Worm (Caenorhabditis elegans) whole organism, dauer: ENCODE results near the gene srxa-1.

ENCODE experiments used
- unc-62 ChIP-seq: sonication (generic microtip); optimal IDR thresholded peaks from 2 replicates; lab custom pipeline; 2017; ENCODE audit warnings: missing biosample characterization, missing genetic modification reagents, missing genetic modification characterization

Gene srxa-1

ce11 chrV:20756385-20756996 lies 24.6 kb downstream of the srxa-1 start:
- TF ChIP-seq unc-62 (GFP tag; lab: Kevin White, UChicago), result no peak

DNA sequence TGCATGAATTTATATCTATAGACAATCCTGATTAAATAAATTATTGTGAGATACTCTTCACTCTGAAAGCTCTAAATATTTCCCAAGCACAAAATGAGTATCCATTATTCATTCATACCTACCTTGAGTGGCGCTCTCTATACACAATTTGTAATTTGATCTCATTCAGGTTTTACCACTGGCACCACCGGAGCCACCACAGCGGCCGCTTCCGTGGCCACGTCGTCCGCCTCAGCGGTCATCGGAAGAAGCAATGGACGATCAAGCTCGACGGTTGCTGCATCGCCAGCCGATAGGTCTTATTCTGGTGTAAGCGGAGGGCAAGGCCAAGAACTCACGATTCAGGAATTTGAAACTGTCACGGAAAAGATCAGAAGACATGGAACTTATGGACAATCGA lies 25.4 kb downstream of the srxa-1 start:
- no peak for TF ChIP-seq unc-62 (GFP tag; lab: Kevin White, UChicago)

DNA sequence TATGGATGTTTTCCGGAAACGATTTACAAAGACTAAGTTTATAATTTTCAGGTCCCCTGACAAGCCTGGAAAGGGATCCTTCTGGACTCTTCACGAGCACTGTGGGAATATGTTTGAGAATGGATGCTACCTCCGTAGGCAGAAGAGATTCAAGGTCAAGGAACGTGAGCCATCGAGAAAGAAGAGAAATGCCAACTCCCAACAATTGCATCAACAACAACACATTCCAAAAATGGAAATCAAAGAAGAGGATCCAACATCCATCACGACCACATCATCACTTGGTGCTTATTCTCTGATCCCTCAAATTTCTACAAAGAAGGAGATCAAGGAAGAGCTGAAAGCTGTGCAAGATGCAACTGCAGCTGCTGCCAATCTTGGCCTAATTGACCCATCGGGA lies 26.2 kb downstream of the srxa-1 start:
- TF ChIP-seq unc-62 (GFP tag; lab: Kevin White, UChicago), result no peak

- TF ChIP-seq unc-62 (GFP tag; lab: Kevin White, UChicago), result no peak
Measured at ce11 chrV:20761758-20762157, 29.9 kb downstream of the srxa-1 start.

- no peak for TF ChIP-seq unc-62 (GFP tag; lab: Kevin White, UChicago)
Measured at ce11 chrV:20763192-20763591, 31.3 kb downstream of the srxa-1 start.

DNA sequence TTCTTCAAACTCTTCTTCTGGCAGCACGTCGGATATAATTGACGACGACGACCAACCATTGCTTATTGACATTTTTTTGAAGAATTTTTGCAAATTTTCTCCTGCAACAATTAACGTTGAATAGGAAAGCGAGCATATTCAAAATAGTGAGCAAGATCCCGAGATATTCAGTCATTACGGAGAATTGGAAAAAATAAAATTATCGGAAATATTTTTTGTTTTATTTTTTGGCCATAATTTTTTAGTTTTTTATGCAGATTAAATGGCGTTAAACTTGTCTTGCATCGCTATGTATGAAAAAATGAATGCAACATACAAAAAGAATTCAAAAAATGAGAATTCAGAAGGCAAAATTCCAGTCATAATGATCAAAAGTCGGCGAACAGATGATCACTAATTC lies 38.2 kb downstream of the srxa-1 start, which contains the start of gene elp-1:
TSS of gene elp-1 (minus strand) at position 101 of the 400 bp plus-strand sequence.
- TF ChIP-seq unc-62 (GFP tag; lab: Kevin White, UChicago), result no peak

ce11 chrV:20770846-20771245 lies 39.0 kb downstream of the srxa-1 start:
- TF ChIP-seq unc-62 (GFP tag; lab: Kevin White, UChicago), result no peak

ce11 chrV:20771702-20772101 lies 39.8 kb downstream of the srxa-1 start:
- no peak for TF ChIP-seq unc-62 (GFP tag; lab: Kevin White, UChicago)

DNA sequence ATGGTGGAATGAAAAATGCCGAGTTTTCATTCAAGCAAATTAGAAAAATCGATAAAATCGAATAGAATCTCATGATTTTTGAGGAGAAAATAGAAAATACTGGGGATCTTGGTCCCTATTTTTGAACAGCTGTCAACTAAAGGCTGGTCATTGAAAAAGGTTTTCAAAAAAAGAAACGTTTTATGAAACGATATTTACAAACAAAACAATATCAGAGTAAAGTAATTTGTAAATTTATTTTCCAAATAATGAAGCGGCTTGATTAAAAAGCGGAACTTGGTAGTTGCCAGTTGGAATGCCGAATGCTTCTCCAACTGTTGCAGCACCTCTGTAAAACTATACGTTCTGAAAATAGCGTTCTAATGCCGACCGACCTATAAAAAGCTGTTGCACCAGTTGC lies 41.8 kb downstream of the srxa-1 start, which contains the start of gene F38A6.5:
TSS of gene F38A6.5 (minus strand) at position 101 of the 400 bp plus-strand sequence.
- TF ChIP-seq unc-62 (GFP tag; lab: Kevin White, UChicago), result no peak

DNA sequence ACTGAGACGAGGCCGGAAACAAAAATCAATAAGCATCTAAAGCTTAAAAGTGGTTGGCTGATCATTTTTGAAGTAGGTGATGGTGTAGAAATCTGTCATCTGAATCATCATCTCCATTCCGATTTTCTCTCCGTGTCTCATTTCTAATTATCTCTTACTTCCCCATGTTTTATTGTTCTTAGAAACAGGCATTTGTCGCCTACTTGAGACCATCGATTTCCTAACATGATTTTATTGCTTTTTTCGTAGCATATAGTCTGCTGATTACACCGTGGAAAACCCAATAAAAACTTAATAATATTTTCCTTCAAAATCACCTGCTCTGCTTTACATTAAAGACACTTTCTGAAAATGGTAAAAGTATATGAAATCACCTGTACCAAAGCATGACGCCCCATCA lies 43.4 kb downstream of the srxa-1 start, which contains the start of gene F38A6.4:
TSS of gene F38A6.4 (minus strand) at position 101 of the 400 bp plus-strand sequence.
- no peak for TF ChIP-seq unc-62 (GFP tag; lab: Kevin White, UChicago)

- TF ChIP-seq unc-62 (GFP tag; lab: Kevin White, UChicago), result no peak
Measured at ce11 chrV:20776761-20777160, 44.9 kb downstream of the srxa-1 start.

DNA sequence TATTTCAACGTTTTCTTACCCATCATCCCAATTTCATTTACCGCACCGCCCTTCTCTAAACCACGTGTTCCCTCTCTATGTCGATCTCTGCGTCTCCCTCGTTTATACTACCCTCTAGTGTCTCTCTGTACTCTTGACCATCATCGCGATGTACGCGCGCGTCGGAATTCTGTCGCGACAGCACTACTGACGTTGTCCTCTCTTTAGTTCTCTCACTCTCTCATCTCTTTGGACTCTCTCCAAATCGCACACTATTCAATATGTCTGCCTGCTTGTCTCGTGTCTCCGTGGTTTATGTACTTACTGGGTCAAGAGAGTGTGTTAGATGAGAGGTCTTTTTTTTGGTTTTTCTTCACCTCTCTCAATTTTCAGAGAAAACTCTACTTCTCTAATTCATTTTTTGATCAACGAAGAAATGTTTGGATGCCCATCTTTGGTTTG lies 46.4 kb downstream of the srxa-1 start:
- no peak for TF ChIP-seq unc-62 (GFP tag; lab: Kevin White, UChicago)

DNA sequence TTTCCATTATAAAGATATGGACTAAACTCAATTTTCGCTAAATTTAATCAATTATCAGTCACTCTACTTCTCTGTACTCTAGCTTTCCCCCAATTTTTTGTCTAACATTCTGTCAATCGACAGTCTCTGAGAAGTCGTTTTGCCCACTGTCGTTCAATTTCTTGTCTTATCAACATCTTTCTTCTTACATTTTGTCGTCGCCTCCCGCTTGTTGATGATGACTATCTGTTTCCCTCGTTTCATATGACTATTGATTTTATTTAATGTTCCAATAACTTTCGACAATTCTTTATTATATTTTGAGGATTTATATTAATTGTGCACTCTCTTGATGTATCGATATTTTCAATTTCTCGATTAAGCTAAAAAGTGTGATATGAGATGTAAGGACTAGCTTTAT lies 47.0 kb downstream of the srxa-1 start:
- TF ChIP-seq unc-62 (GFP tag; lab: Kevin White, UChicago), result no peak

DNA sequence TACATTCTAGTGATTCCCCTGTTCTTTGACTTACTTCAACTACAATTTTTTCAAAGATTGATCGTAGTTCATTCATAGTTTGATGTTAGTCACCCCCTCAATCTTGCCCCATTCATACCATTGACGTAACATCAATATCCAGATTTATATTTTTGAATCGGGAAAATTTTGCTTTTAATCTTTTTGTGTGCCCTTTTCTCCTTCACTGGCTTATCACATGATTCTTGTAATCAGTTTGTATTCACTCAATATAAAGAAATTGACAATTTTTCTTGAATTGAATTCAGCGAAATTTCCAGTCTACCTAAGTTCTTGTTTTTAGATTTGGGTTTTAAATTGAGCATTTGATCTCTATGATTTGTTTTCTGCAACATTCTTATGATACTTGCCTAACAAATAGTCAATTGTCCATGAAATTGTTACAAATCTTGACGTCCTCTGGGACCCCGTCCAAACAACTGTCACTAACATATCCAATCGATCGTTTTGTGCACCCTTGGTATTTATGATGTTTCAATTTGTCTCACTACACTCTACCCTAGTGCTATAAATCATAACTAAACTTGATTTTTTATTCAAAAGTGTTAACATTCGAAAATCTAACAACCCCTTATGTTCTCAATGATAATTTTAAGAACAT lies 47.9 kb downstream of the srxa-1 start:
- TF ChIP-seq unc-62 (GFP tag; lab: Kevin White, UChicago), result no peak

DNA sequence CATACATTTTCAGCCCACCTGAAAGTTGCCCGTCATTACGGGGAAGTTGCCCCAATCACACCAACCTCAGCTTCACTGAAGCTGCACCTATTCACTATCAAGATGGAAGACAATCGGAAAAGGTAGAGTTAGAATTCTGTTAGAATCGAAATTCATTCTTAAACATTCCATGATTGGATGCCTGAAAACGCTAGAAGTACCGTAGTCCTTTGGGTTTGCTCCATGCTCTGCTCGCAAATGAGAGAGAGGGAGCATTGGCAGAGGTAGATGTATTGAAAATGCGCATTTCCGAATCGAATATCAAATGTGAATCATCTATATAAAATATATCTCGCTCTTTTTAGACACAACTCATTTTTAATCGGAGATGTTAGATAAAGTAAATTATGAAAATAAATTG lies 48.5 kb downstream of the srxa-1 start, which contains the start of gene hif-1:
TSS of gene hif-1 (plus strand) at position 8 of the 400 bp plus-strand sequence.
- TF ChIP-seq unc-62 (GFP tag; lab: Kevin White, UChicago), result no peak

DNA sequence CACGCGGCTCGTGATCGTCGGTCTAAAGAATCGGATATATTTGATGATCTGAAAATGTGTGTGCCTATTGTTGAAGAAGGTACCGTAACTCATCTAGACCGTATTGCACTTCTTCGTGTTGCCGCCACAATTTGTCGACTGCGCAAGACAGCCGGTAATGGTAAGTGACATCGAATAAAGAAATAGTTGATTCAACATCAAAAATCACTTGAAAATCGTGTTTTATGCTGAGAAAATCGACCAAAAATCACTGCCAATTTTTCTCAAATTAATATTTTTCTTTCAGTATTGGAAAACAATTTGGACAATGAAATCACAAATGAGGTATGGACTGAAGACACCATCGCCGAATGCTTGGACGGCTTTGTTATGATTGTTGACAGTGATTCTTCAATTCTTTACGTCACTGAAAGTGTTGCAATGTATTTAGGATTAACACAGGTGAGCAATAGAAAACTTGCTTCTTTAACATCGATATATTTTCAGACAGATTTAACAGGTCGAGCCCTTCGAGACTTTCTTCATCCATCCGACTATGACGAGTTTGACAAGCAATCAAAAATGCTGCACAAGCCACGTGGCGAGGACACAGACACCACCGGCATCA lies 49.6 kb downstream of the srxa-1 start:
- TF ChIP-seq unc-62 (GFP tag; lab: Kevin White, UChicago), result no peak
